Fruit fly (Drosophila melanogaster) Kc167 (cell line): ENCODE results near the gene muc.

Experiments used
- insv ChIP-seq: fragments of >200 bp; optimal IDR thresholded peaks from 3 replicates; lab custom pipeline; 2018; ENCODE audit warnings: missing external identifiers
- ttk ChIP-seq: sonication (Bioruptor generic); optimal IDR thresholded peaks from 2 replicates; lab custom pipeline; 2017; ENCODE audit warnings: missing external identifiers

- TF ChIP-seq ttk (lab: Kevin White, UChicago) (no peak), insv (no peak)
Measured at dm6 chr2L:7420305-7421287, 6.1 kb upstream of the muc start.
